Worm (Caenorhabditis elegans) whole organism, young adult: Measurements from ENCODE around the gene flp-4.

Experiments used
- F57C9.4 ChIP-seq: sonication (generic microtip); optimal IDR thresholded peaks from 2 replicates; lab custom pipeline; 2017; ENCODE audit warnings: mild to moderate bottlenecking, missing genetic modification characterization, missing compliant biosample characterization
- T26A5.8 ChIP-seq: sonication (generic microtip); optimal IDR thresholded peaks from 2 replicates; lab custom pipeline; 2016; ENCODE audit warnings: missing genetic modification characterization, missing compliant biosample characterization
- Y79H2A.3 ChIP-seq: fragments of 200-800 bp; sonication (Bioruptor generic); conservative IDR thresholded peaks from 2 replicates; pipeline ENCODE4 v1.3.6; 2022; ENCODE audit warnings: missing genetic modification reagents, missing genetic modification characterization, missing compliant biosample characterization
- ama-1 ChIP-seq, 3 experiments: fragments of 150-350 bp in 1 of 3; sonication (generic microtip) in 2 of 3; optimal IDR thresholded peaks; 2 replicates each; lab custom pipeline; 2014 to 2018; ENCODE audit warnings: missing biosample characterization in 2 of 3, missing genetic modification characterization in 2 of 3, missing genetic modification reagents in 2 of 3
- attf-3 ChIP-seq: fragments of 200-800 bp; sonication (Bioruptor generic); conservative IDR thresholded peaks from 2 replicates; pipeline ENCODE4 v1.3.6; 2022; ENCODE audit warnings: missing genetic modification reagents, missing genetic modification characterization, missing compliant biosample characterization
- ccch-3 ChIP-seq: fragments of 200-800 bp; sonication (Bioruptor generic); optimal IDR thresholded peaks from 2 replicates; lab custom pipeline; 2018; ENCODE audit warnings: mild to moderate bottlenecking, missing genetic modification characterization, missing compliant biosample characterization
- ceh-79 ChIP-seq: sonication (generic microtip); optimal IDR thresholded peaks from 2 replicates; lab custom pipeline; 2017; ENCODE audit warnings: mild to moderate bottlenecking, missing genetic modification characterization, missing compliant biosample characterization
- dpl-1 ChIP-seq: fragments of 150-350 bp; optimal IDR thresholded peaks from 2 replicates; lab custom pipeline; 2014; ENCODE audit warnings: missing biosample characterization, missing genetic modification reagents, missing genetic modification characterization
- egrh-3 ChIP-seq: fragments of 200-800 bp; sonication (Bioruptor generic); IDR thresholded peaks from 2 replicates; pipeline ENCODE4 v1.3.6; 2022; ENCODE audit warnings: missing genetic modification reagents, missing genetic modification characterization, missing compliant biosample characterization
- let-607 ChIP-seq, 2 experiments: fragments of 200-800 bp in 1 of 2; sonication (Bioruptor generic) in 1 of 2; sonication (generic microtip) in 1 of 2; optimal IDR thresholded peaks; 2 replicates each; lab custom pipeline; 2016 to 2018; ENCODE audit warnings: mild to moderate bottlenecking in 2 of 2, missing compliant biosample characterization in 2 of 2, missing genetic modification characterization in 2 of 2, moderate library complexity in 2 of 2, missing genotype in 1 of 2
- snpc-1.3 ChIP-seq: sonication (generic microtip); optimal IDR thresholded peaks from 2 replicates; lab custom pipeline; 2017; ENCODE audit warnings: missing genetic modification characterization, mild to moderate bottlenecking, missing compliant biosample characterization, antibody characterized with exemption, moderate library complexity, missing genotype, missing genetic modification reagents; ENCODE audit not compliant: insufficient read depth
- snpc-4 ChIP-seq, 5 experiments: fragments of 150-350 bp in 1 of 5; sonication (generic microtip) in 4 of 5; optimal IDR thresholded peaks; 2 replicates each; lab custom pipeline; 2014 to 2018; ENCODE audit warnings: missing genetic modification characterization in 5 of 5, missing biosample characterization in 3 of 5, antibody characterized with exemption in 2 of 5, mild to moderate bottlenecking in 2 of 5, missing compliant biosample characterization in 2 of 5, missing genotype in 2 of 5, moderate library complexity in 2 of 5, missing genetic modification reagents in 1 of 5
- ztf-6 ChIP-seq: fragments of 200-800 bp; sonication (Bioruptor generic); IDR thresholded peaks from 2 replicates; pipeline ENCODE4 v1.3.6; 2022; ENCODE audit warnings: missing genetic modification reagents, missing genetic modification characterization, missing compliant biosample characterization

ce11 chrII:10099804-10100360, 51.2 kb downstream of the flp-4 start, which contains the start of the genes pas-7 and puf-12:
- TF ChIP-seq snpc-1.3 (tag; lab: Kevin White, UChicago) (no peak), ccch-3 (GFP tag; lab: Kevin White, UChicago) (no peak), ama-1 (optimal IDR thresholded peaks at IDR 0.05; lab: Kevin White, UChicago) (no peak), ama-1 (GFP tag; optimal IDR thresholded peaks at IDR 0.05; lab: Kevin White, UChicago) (no peak), dpl-1 (GFP tag; lab: Kevin White, UChicago) (no peak), egrh-3 (GFP tag; lab: Robert Waterston, UW) (no peak), F57C9.4 (no peak), snpc-4 (GFP tag; optimal IDR thresholded peaks at IDR 0.05; lab: Kevin White, UChicago) (no peak), snpc-4 (tag; optimal IDR thresholded peaks at IDR 0.05; lab: Kevin White, UChicago) (no peak), Y79H2A.3 (no peak), ceh-79 (tag; lab: Kevin White, UChicago) (no peak), T26A5.8 (tag; lab: Kevin White, UChicago) (no peak), let-607 (tag; optimal IDR thresholded peaks at IDR 0.05; lab: Kevin White, UChicago) (no peak), ztf-6 (GFP tag; lab: Robert Waterston, UW) (no peak), attf-3 (no peak)
